Worm (Caenorhabditis elegans): Measurements from ENCODE around the gene rep-1.

- TF ChIP-seq med-1 (GFP tag; optimal IDR thresholded peaks at IDR 0.05; ENCODE audit: insufficient read depth) (no peak), flt-1 (GFP tag; IDR thresholded peaks at IDR 0.05) (no peak), ref-1 (GFP tag; conservative IDR thresholded peaks at IDR 0.05) (no peak), cog-1 (tag; optimal IDR thresholded peaks at IDR 0.05) (no peak), klf-2 (GFP tag; conservative IDR thresholded peaks at IDR 0.05) (no peak), tab-1 (GFP tag; IDR thresholded peaks at IDR 0.05) (no peak)
Observed at ce11 chrIII:1534431-1534830, 35.7 kb upstream of the rep-1 start.
